1 fruit fly cellular context compared by ENCODE assay signal in genomic region chr2L:3606462-3607270, dm6.
TF ChIP-seq lines count a peak whose summit lies in the region.

odd (minus strand) TSS chr2L:3606756.

TF ChIP-seq in whole organism, embryonic, 481 proteins besides CTCF, POLR2A, EP300 and RAD21 (continued from another document and continues in another):
- no peak for TF ChIP-seq CG18599 (GFP tag; optimal IDR thresholded peaks at IDR 0.05; lab: Kevin White, UChicago)
- TF ChIP-seq NFAT (GFP tag; IDR thresholded peaks at IDR 0.05; lab: Robert Waterston, UW): no peak
- peak; percentile 48; the same call in 1 of the 3 replicates for TF ChIP-seq CG16813 (GFP tag; IDR thresholded peaks at IDR 0.05; lab: Robert Waterston, UW; ENCODE audit: partially characterized antibody)
- no peak for TF ChIP-seq CoRest (tag; optimal IDR thresholded peaks at IDR 0.05; lab: Kevin White, UChicago)
- TF ChIP-seq Abd-B (GFP tag; optimal IDR thresholded peaks at IDR 0.05; lab: Kevin White, UChicago): no peak
- no peak for TF ChIP-seq ewg (GFP tag; optimal IDR thresholded peaks at IDR 0.05; lab: Kevin White, UChicago)
- TF ChIP-seq gt (GFP tag; IDR thresholded peaks at IDR 0.05; lab: Robert Waterston, UW): no peak
- 0 out of 2 replicates have a peak, but pooled peaks have one; percentile 21 for TF ChIP-seq seq (GFP tag; IDR thresholded peaks at IDR 0.05; lab: Robert Waterston, UW)
- peak; percentile 84 for TF ChIP-seq CG10321 (GFP tag; IDR thresholded peaks at IDR 0.05; lab: Robert Waterston, UW)
- TF ChIP-seq CG1792 (GFP tag; optimal IDR thresholded peaks at IDR 0.05; lab: Kevin White, UChicago): no peak
- TF ChIP-seq sd (tag; optimal IDR thresholded peaks at IDR 0.05; lab: Kevin White, UChicago): peak; percentile 1
- no peak for TF ChIP-seq CG14860 (GFP tag; IDR thresholded peaks at IDR 0.05; lab: Robert Waterston, UW; ENCODE audit: partially characterized antibody)
- no peak for TF ChIP-seq sc (optimal IDR thresholded peaks at IDR 0.05; lab: Kevin White, UChicago)
- no peak for TF ChIP-seq sc (GFP tag; optimal IDR thresholded peaks at IDR 0.05; lab: Kevin White, UChicago)
- no peak for TF ChIP-seq Lim3 (GFP tag; IDR thresholded peaks at IDR 0.05; lab: Robert Waterston, UW)
- 0 out of 2 replicates have a peak, but pooled peaks have one; percentile 10 for TF ChIP-seq CG1024 (GFP tag; IDR thresholded peaks at IDR 0.05; lab: Robert Waterston, UW)
- TF ChIP-seq sug (tag; optimal IDR thresholded peaks at IDR 0.05; lab: Kevin White, UChicago): no peak
- TF ChIP-seq CG6765 (GFP tag; optimal IDR thresholded peaks at IDR 0.05; lab: Kevin White, UChicago): no peak
- TF ChIP-seq slou (GFP tag; optimal IDR thresholded peaks at IDR 0.05; lab: Kevin White, UChicago): no peak
- TF ChIP-seq vvl (GFP tag; IDR thresholded peaks at IDR 0.05; lab: Robert Waterston, UW): no peak
- no peak for TF ChIP-seq esg (GFP tag; conservative IDR thresholded peaks at IDR 0.05; lab: Robert Waterston, UW)
- no peak for TF ChIP-seq Rfx (GFP tag; IDR thresholded peaks at IDR 0.05; lab: Robert Waterston, UW)
- no peak for TF ChIP-seq tgo (GFP tag; IDR thresholded peaks at IDR 0.05; lab: Robert Waterston, UW)
- no peak for TF ChIP-seq CG10267 (tag; optimal IDR thresholded peaks at IDR 0.05; lab: Kevin White, UChicago)
- no peak for TF ChIP-seq CG13296 (GFP tag; optimal IDR thresholded peaks at IDR 0.05; lab: Kevin White, UChicago)
- peak; percentile 67 for TF ChIP-seq tna (GFP tag; IDR thresholded peaks at IDR 0.05; lab: Robert Waterston, UW; ENCODE audit: partially characterized antibody)
- no peak for TF ChIP-seq ci (GFP tag; IDR thresholded peaks at IDR 0.05; lab: Robert Waterston, UW)
- no peak for TF ChIP-seq CG1602 (GFP tag; optimal IDR thresholded peaks at IDR 0.05; lab: Kevin White, UChicago)
- TF ChIP-seq Opbp (GFP tag; IDR thresholded peaks at IDR 0.05; lab: Robert Waterston, UW; ENCODE audit: partially characterized antibody): peak; percentile 29; the same call in 1 of the 3 replicates
- no peak for TF ChIP-seq CG12942 (GFP tag; optimal IDR thresholded peaks at IDR 0.05; lab: Kevin White, UChicago)
- no peak for TF ChIP-seq CG17361 (GFP tag; IDR thresholded peaks at IDR 0.05; lab: Robert Waterston, UW)
- no peak for TF ChIP-seq schlank (tag; optimal IDR thresholded peaks at IDR 0.05; lab: Kevin White, UChicago)
- no peak for TF ChIP-seq gro (GFP tag; optimal IDR thresholded peaks at IDR 0.05; lab: Kevin White, UChicago)
- TF ChIP-seq z (GFP tag; IDR thresholded peaks at IDR 0.05; lab: Robert Waterston, UW): peak; percentile 100
- TF ChIP-seq CG43689 (GFP tag; IDR thresholded peaks at IDR 0.05; lab: Robert Waterston, UW): no peak
- no peak for TF ChIP-seq rib (GFP tag; IDR thresholded peaks at IDR 0.05; lab: Robert Waterston, UW)
- peak; percentile 40 for TF ChIP-seq HLHmδ (GFP tag; optimal IDR thresholded peaks at IDR 0.05; lab: Kevin White, UChicago)
- TF ChIP-seq CG4404 (GFP tag; IDR thresholded peaks at IDR 0.05; lab: Robert Waterston, UW): no peak
- TF ChIP-seq CG9797 (GFP tag; optimal IDR thresholded peaks at IDR 0.05; lab: Kevin White, UChicago): no peak
- no peak for TF ChIP-seq CG18476 (GFP tag; optimal IDR thresholded peaks at IDR 0.05; lab: Kevin White, UChicago)
- TF ChIP-seq trh (GFP tag; optimal IDR thresholded peaks at IDR 0.05; lab: Kevin White, UChicago): no peak
- TF ChIP-seq prd (optimal IDR thresholded peaks at IDR 0.05; lab: Kevin White, UChicago): no peak
- TF ChIP-seq prd (GFP tag; IDR thresholded peaks at IDR 0.05; lab: Robert Waterston, UW): peak; percentile 34; the same call in 1 of the 3 replicates
- TF ChIP-seq sr (GFP tag; IDR thresholded peaks at IDR 0.05; lab: Robert Waterston, UW): peak; percentile 50; the same call in 1 of the 3 replicates
- peak; percentile 54 for TF ChIP-seq amos (GFP tag; IDR thresholded peaks at IDR 0.05; lab: Robert Waterston, UW; ENCODE audit: partially characterized antibody)
- no peak for TF ChIP-seq Hsf (GFP tag; optimal IDR thresholded peaks at IDR 0.05; lab: Kevin White, UChicago)
- TF ChIP-seq otp (GFP tag; IDR thresholded peaks at IDR 0.05; lab: Robert Waterston, UW): no peak
- peak; percentile 99 for TF ChIP-seq Nf-YC (tag; optimal IDR thresholded peaks at IDR 0.05; lab: Kevin White, UChicago)
- TF ChIP-seq CG1603 (tag; optimal IDR thresholded peaks at IDR 0.05; lab: Kevin White, UChicago): no peak
- TF ChIP-seq tll (GFP tag; optimal IDR thresholded peaks at IDR 0.05; lab: Kevin White, UChicago): peak in 1 of 2 experiments; percentile 80
- TF ChIP-seq Dad (GFP tag; optimal IDR thresholded peaks at IDR 0.05; lab: Kevin White, UChicago): no peak
- TF ChIP-seq CG10543 (GFP tag; optimal IDR thresholded peaks at IDR 0.05; lab: Kevin White, UChicago): peak; percentile 10
- no peak for TF ChIP-seq nerfin-1 (tag; optimal IDR thresholded peaks at IDR 0.05; lab: Kevin White, UChicago)
- TF ChIP-seq Deaf1 (tag; optimal IDR thresholded peaks at IDR 0.05; lab: Kevin White, UChicago): peak; percentile 90
- TF ChIP-seq sisA (GFP tag; IDR thresholded peaks at IDR 0.05; lab: Robert Waterston, UW): no peak
- TF ChIP-seq CG3995 (GFP tag; optimal IDR thresholded peaks at IDR 0.05; lab: Kevin White, UChicago): no peak
- no peak for TF ChIP-seq MESR4 (GFP tag; optimal IDR thresholded peaks at IDR 0.05; lab: Kevin White, UChicago)
- no peak for TF ChIP-seq Ets97D (GFP tag; optimal IDR thresholded peaks at IDR 0.05; lab: Kevin White, UChicago)
- peak; percentile 61 for TF ChIP-seq ato (GFP tag; IDR thresholded peaks at IDR 0.05; lab: Robert Waterston, UW; ENCODE audit: partially characterized antibody)
- no peak for TF ChIP-seq gfzf (GFP tag; optimal IDR thresholded peaks at IDR 0.05; lab: Kevin White, UChicago)
- TF ChIP-seq knrl (GFP tag; IDR thresholded peaks at IDR 0.05; lab: Robert Waterston, UW; ENCODE audit: partially characterized antibody): no peak
- TF ChIP-seq btn (GFP tag; optimal IDR thresholded peaks at IDR 0.05; lab: Kevin White, UChicago): no peak
- no peak for TF ChIP-seq D (optimal IDR thresholded peaks at IDR 0.05; lab: Kevin White, UChicago)
- no peak for TF ChIP-seq D (GFP tag; optimal IDR thresholded peaks at IDR 0.05; lab: Kevin White, UChicago)
- TF ChIP-seq inv (GFP tag; IDR thresholded peaks at IDR 0.05; lab: Robert Waterston, UW; ENCODE audit: partially characterized antibody): 0 out of 2 replicates have a peak, but pooled peaks have one; percentile 17
- TF ChIP-seq HmgD (GFP tag; optimal IDR thresholded peaks at IDR 0.05; lab: Kevin White, UChicago): peak; percentile 20
- peak; percentile 2 for TF ChIP-seq pros (GFP tag; optimal IDR thresholded peaks at IDR 0.05; lab: Kevin White, UChicago)
- 0 out of 4 replicates have a peak, but pooled peaks have one; percentile 36 for TF ChIP-seq Dll (GFP tag; IDR thresholded peaks at IDR 0.05; lab: Robert Waterston, UW; ENCODE audit: partially characterized antibody)
- no peak for TF ChIP-seq oc (tag; optimal IDR thresholded peaks at IDR 0.05; lab: Kevin White, UChicago)
- no peak for TF ChIP-seq Dip2 (GFP tag; IDR thresholded peaks at IDR 0.05; lab: Robert Waterston, UW)
- no peak for TF ChIP-seq CG12299 (tag; optimal IDR thresholded peaks at IDR 0.05; lab: Kevin White, UChicago)
- no peak for TF ChIP-seq Taf1 (GFP tag; IDR thresholded peaks at IDR 0.05; lab: Robert Waterston, UW)
- TF ChIP-seq CG1832 (GFP tag; optimal IDR thresholded peaks at IDR 0.05; lab: Kevin White, UChicago): peak; percentile 79
- no peak for TF ChIP-seq CG31388 (GFP tag; optimal IDR thresholded peaks at IDR 0.05; lab: Kevin White, UChicago)
- TF ChIP-seq grau (tag; optimal IDR thresholded peaks at IDR 0.05; lab: Kevin White, UChicago): no peak
- TF ChIP-seq CG14667 (GFP tag; IDR thresholded peaks at IDR 0.05; lab: Robert Waterston, UW): no peak
- TF ChIP-seq kni (GFP tag; optimal IDR thresholded peaks at IDR 0.05; lab: Kevin White, UChicago): no peak
- TF ChIP-seq sna (GFP tag; IDR thresholded peaks at IDR 0.05; lab: Robert Waterston, UW; ENCODE audit: partially characterized antibody): no peak
- TF ChIP-seq odd (GFP tag; optimal IDR thresholded peaks at IDR 0.05; lab: Kevin White, UChicago): peak; percentile 98
- no peak for TF ChIP-seq Doc2 (GFP tag; IDR thresholded peaks at IDR 0.05; lab: Robert Waterston, UW)
- TF ChIP-seq bbx (GFP tag; IDR thresholded peaks at IDR 0.05; lab: Robert Waterston, UW; ENCODE audit: partially characterized antibody): peak; percentile 70
- TF ChIP-seq crp (GFP tag; optimal IDR thresholded peaks at IDR 0.05; lab: Kevin White, UChicago): no peak
- TF ChIP-seq CG4617 (GFP tag; optimal IDR thresholded peaks at IDR 0.05; lab: Kevin White, UChicago; ENCODE audit: borderline replicate concordance): no peak
- TF ChIP-seq Ssrp (tag; optimal IDR thresholded peaks at IDR 0.05; lab: Kevin White, UChicago): no peak
- TF ChIP-seq sqz (GFP tag; optimal IDR thresholded peaks at IDR 0.05; lab: Kevin White, UChicago): no peak
- TF ChIP-seq fd102C (GFP tag; optimal IDR thresholded peaks at IDR 0.05; lab: Kevin White, UChicago): peak; percentile 62
- TF ChIP-seq cwo (GFP tag; optimal IDR thresholded peaks at IDR 0.05; lab: Kevin White, UChicago): no peak
- TF ChIP-seq wor (GFP tag; IDR thresholded peaks at IDR 0.05; lab: Robert Waterston, UW): no peak
- no peak for TF ChIP-seq disco-r (GFP tag; optimal IDR thresholded peaks at IDR 0.05; lab: Kevin White, UChicago)
- TF ChIP-seq CG10959 (GFP tag; IDR thresholded peaks at IDR 0.05; lab: Robert Waterston, UW): no peak
- no peak for TF ChIP-seq TFAM (GFP tag; optimal IDR thresholded peaks at IDR 0.05; lab: Kevin White, UChicago)
- no peak for TF ChIP-seq Atf6 (GFP tag; IDR thresholded peaks at IDR 0.05; lab: Robert Waterston, UW)
- TF ChIP-seq Drgx (GFP tag; IDR thresholded peaks at IDR 0.05; lab: Robert Waterston, UW): no peak
- no peak for TF ChIP-seq CG6272 (GFP tag; IDR thresholded peaks at IDR 0.05; lab: Robert Waterston, UW)
- TF ChIP-seq Mrtf (GFP tag; IDR thresholded peaks at IDR 0.05; lab: Robert Waterston, UW): no peak
- peak; percentile 31; the same call in 1 of the 2 replicates for TF ChIP-seq CG13287 (GFP tag; IDR thresholded peaks at IDR 0.05; lab: Robert Waterston, UW; ENCODE audit: partially characterized antibody)
- TF ChIP-seq lmd (GFP tag; IDR thresholded peaks at IDR 0.05; lab: Robert Waterston, UW): no peak
- no peak for TF ChIP-seq sim (GFP tag; IDR thresholded peaks at IDR 0.05; lab: Robert Waterston, UW)
- TF ChIP-seq Bgb (GFP tag; IDR thresholded peaks at IDR 0.05; lab: Robert Waterston, UW; ENCODE audit: partially characterized antibody): peak; percentile 74
- TF ChIP-seq CG3726 (GFP tag; IDR thresholded peaks at IDR 0.05; lab: Robert Waterston, UW): no peak
- no peak for TF ChIP-seq CG13123 (GFP tag; optimal IDR thresholded peaks at IDR 0.05; lab: Kevin White, UChicago)
- no peak for TF ChIP-seq Eip74EF (GFP tag; optimal IDR thresholded peaks at IDR 0.05; lab: Kevin White, UChicago)
- TF ChIP-seq HmgZ (tag; optimal IDR thresholded peaks at IDR 0.05; lab: Kevin White, UChicago): peak; percentile 5
- no peak for TF ChIP-seq ara (GFP tag; IDR thresholded peaks at IDR 0.05; lab: Robert Waterston, UW)
- TF ChIP-seq CG6791 (GFP tag; IDR thresholded peaks at IDR 0.05; lab: Robert Waterston, UW; ENCODE audit: partially characterized antibody): peak; percentile 69; the same call in 2 of the 3 replicates
- no peak for TF ChIP-seq CG15073 (GFP tag; optimal IDR thresholded peaks at IDR 0.05; lab: Kevin White, UChicago)
- no peak for TF ChIP-seq CG4730 (GFP tag; IDR thresholded peaks at IDR 0.05; lab: Robert Waterston, UW)
- TF ChIP-seq stc (GFP tag; IDR thresholded peaks at IDR 0.05; lab: Robert Waterston, UW): no peak
- no peak for TF ChIP-seq HHEX (GFP tag; optimal IDR thresholded peaks at IDR 0.05; lab: Kevin White, UChicago)
- peak; percentile 61 for TF ChIP-seq abd-A (tag; optimal IDR thresholded peaks at IDR 0.05; lab: Kevin White, UChicago)
- no peak for TF ChIP-seq lov (optimal IDR thresholded peaks at IDR 0.05; lab: Kevin White, UChicago)
- no peak for TF ChIP-seq lov (GFP tag; IDR thresholded peaks at IDR 0.05; lab: Robert Waterston, UW)
- TF ChIP-seq Adf1 (GFP tag; IDR thresholded peaks at IDR 0.05; lab: Robert Waterston, UW): peak; percentile 80
- peak; percentile 100 for TF ChIP-seq CG17829 (tag; optimal IDR thresholded peaks at IDR 0.05; lab: Kevin White, UChicago)
- no peak for TF ChIP-seq shn (GFP tag; optimal IDR thresholded peaks at IDR 0.05; lab: Kevin White, UChicago)
- TF ChIP-seq CG7745 (tag; optimal IDR thresholded peaks at IDR 0.05; lab: Kevin White, UChicago): peak; percentile 40
- TF ChIP-seq CG2712 (tag; optimal IDR thresholded peaks at IDR 0.05; lab: Kevin White, UChicago): peak; percentile 22
- TF ChIP-seq nerfin-2 (GFP tag; IDR thresholded peaks at IDR 0.05; lab: Robert Waterston, UW; ENCODE audit: partially characterized antibody): peak; percentile 50; the same call in 1 of the 2 replicates
- peak; percentile 39 for TF ChIP-seq zen (tag; optimal IDR thresholded peaks at IDR 0.05; lab: Kevin White, UChicago)
- no peak for TF ChIP-seq Doc3 (GFP tag; IDR thresholded peaks at IDR 0.05; lab: Robert Waterston, UW; ENCODE audit: partially characterized antibody)
- no peak for TF ChIP-seq CG15011 (GFP tag; optimal IDR thresholded peaks at IDR 0.05; lab: Kevin White, UChicago)
- no peak for TF ChIP-seq cad (GFP tag; optimal IDR thresholded peaks at IDR 0.05; lab: Kevin White, UChicago)
- TF ChIP-seq CG8944 (GFP tag; optimal IDR thresholded peaks at IDR 0.05; lab: Kevin White, UChicago): no peak
- no peak for TF ChIP-seq pho (GFP tag; optimal IDR thresholded peaks at IDR 0.05; lab: Kevin White, UChicago)
- TF ChIP-seq CG11504 (tag; optimal IDR thresholded peaks at IDR 0.05; lab: Kevin White, UChicago): peak; percentile 41
- TF ChIP-seq CG2202 (tag; optimal IDR thresholded peaks at IDR 0.05; lab: Kevin White, UChicago): no peak
- TF ChIP-seq CG4328 (GFP tag; optimal IDR thresholded peaks at IDR 0.05; lab: Kevin White, UChicago): no peak
- peak; percentile 51 for TF ChIP-seq cg (GFP tag; optimal IDR thresholded peaks at IDR 0.05; lab: Kevin White, UChicago)
- no peak for TF ChIP-seq CG12219 (GFP tag; optimal IDR thresholded peaks at IDR 0.05; lab: Kevin White, UChicago)
- TF ChIP-seq GATAe (GFP tag; conservative IDR thresholded peaks at IDR 0.05; lab: Robert Waterston, UW): no peak
- TF ChIP-seq CG2875 (GFP tag; optimal IDR thresholded peaks at IDR 0.05; lab: Kevin White, UChicago): no peak
- TF ChIP-seq CG7963 (GFP tag; IDR thresholded peaks at IDR 0.05; lab: Robert Waterston, UW; ENCODE audit: partially characterized antibody): peak; percentile 44; the same call in 1 of the 3 replicates
- no peak for TF ChIP-seq ind (GFP tag; optimal IDR thresholded peaks at IDR 0.05; lab: Kevin White, UChicago)
